Worm (Caenorhabditis elegans): Measurements from ENCODE around the gene sre-53.
"Not testable (repeated sequence)": the region's sequence is repeated elsewhere in the genome, so short reads cannot be mapped to it uniquely, and the experiment has no call there.

Gene sre-53

DNA sequence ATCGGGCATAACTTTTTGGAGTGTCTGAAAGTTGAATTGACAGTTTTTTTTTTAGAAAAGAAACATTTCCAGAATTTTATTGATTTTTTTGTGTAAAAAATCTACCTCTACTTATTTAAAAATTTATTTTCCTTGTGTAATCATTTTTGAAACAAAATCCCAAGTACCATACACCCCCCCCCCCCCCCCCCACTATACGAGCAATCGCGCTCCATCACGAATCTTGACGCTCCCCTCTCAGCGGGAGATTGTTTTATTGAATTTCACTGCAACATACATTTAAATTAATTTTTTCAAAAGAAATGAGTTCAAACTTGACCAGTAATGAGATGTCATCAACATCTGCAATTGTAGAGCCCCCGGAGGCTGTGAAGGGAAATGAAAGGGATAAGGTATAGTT is 16.4 kb upstream of the sre-53 start, which contains the start of gene sop-2:
sop-2 (plus strand) TSS at position 301 of the 400 bp plus-strand sequence.
- TF ChIP-seq W03F9.2 (tag; optimal IDR thresholded peaks at IDR 0.05) (no peak), dao-5 (tag; optimal IDR thresholded peaks at IDR 0.05) (no peak), him-1 (tag; optimal IDR thresholded peaks at IDR 0.05) (no peak)

DNA sequence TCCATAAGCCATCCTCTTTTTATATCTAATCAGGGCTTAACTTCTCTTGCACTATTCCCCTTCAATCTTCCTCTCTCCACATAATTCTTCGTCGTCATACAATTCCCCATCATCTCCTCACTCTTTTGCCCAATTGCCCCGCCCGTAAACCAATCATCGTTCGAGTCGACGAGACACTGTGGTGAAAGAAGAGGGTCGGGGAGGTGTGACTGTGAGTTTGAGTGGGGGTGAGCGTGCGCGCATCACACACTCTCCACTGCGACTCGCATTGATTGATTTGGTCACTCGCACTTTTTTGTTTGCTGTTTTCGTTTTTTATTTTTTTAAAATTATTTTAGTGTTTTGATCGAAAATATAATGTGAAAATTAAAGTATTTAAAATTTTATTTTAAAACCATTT is 15.9 kb upstream of the sre-53 start:
- TF ChIP-seq W03F9.2 (tag; optimal IDR thresholded peaks at IDR 0.05) (peak; percentile 44), dao-5 (tag; optimal IDR thresholded peaks at IDR 0.05) (no peak), him-1 (tag; optimal IDR thresholded peaks at IDR 0.05) (no peak)

DNA sequence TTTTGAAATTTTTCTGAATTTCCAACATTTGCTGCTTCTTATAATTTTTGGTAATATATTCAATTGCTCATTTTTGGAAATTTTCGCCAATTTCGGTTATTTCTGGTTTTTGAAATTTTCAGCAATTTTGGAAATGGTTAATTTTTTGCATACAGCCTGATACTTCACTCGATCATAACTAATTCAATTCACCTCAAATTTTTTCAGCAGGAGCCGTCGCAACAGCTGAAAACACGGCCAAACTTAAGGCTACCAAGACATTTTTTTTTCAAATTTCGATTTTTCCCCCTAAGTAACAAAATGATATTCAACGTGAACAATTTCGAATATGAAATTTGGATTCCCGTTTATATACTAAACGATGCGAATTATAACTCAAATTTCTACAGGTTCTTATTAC is 12.2 kb upstream of the sre-53 start, which contains the start of gene sre-52:
sre-52 (plus strand) TSS at position 301 of the 400 bp plus-strand sequence.
- no peak for TF ChIP-seq W03F9.2 (tag; optimal IDR thresholded peaks at IDR 0.05)
- no peak for TF ChIP-seq dao-5 (tag; optimal IDR thresholded peaks at IDR 0.05)
- no peak for TF ChIP-seq him-1 (tag; optimal IDR thresholded peaks at IDR 0.05)

DNA sequence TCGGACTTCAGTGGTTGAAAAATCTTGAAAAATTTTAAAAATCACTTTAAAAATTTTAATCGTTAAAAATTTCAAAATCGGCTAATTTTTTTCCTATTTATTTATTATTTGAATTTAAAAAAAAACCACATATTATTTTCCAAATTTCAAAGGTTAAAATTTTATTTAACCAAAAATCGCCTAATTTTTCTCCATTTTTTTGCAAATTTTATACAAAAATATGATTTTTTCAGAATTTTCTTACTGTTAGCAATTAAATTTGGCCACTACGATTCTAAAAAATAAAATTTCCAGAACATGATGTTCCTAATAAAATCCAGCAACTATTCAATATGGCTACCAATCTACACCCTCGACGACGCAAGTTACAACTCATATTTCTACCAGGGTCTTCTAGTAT is 9.4 kb upstream of the sre-53 start, which contains the start of gene sre-54:
sre-54 (plus strand) TSS at position 301 of the 400 bp plus-strand sequence.
- TF ChIP-seq W03F9.2 (tag; optimal IDR thresholded peaks at IDR 0.05), result no peak
- TF ChIP-seq dao-5 (tag; optimal IDR thresholded peaks at IDR 0.05), result no peak
- no peak for TF ChIP-seq him-1 (tag; optimal IDR thresholded peaks at IDR 0.05)

DNA sequence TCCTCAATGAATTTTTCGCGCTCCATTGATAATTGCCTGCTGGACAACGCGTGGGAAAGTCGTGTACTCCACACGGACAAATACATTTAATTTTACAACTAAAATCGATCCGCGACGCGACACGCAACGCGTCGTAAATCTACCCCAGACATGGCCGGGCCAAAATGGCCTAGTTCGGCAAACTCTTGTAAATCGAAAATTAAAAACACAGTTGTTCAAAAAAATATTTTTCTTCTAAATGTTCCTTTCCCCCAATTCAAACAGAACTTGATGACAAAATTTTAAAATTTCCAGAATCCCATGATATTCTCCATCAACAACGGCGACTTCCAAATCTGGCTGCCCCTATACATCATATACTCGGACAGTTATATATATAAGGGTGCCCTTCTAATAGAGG is 5.8 kb upstream of the sre-53 start, which contains the start of gene sre-55:
sre-55 (plus strand) TSS at position 301 of the 400 bp plus-strand sequence.
- TF ChIP-seq him-1 (tag; optimal IDR thresholded peaks at IDR 0.05) (no peak), W03F9.2 (tag; optimal IDR thresholded peaks at IDR 0.05) (no peak), dao-5 (tag; optimal IDR thresholded peaks at IDR 0.05) (no peak)

DNA sequence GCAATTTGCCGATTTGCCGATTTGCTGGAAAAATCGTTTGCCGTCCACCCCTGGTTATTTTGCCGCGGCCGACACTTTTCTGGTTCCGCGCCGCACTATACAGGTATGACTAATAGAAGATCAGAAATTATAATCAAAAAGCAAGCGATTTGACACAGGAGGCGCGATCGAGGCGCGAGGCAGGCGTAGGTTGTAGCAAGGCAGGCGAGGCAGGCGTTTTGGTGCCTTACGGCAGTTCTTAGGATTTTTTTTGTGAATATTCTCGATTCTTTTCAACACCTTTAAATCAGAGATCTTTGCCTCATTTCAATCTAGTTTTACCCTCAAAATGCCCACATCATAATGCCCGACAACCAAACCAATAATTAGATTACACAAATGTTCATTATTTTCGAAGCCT is 954 bp upstream of the sre-53 start, which contains the start of gene sre-56:
sre-56 (plus strand) TSS at position 301 of the 400 bp plus-strand sequence.
- TF ChIP-seq dao-5 (tag; optimal IDR thresholded peaks at IDR 0.05) (no peak), him-1 (tag; optimal IDR thresholded peaks at IDR 0.05) (no peak), W03F9.2 (tag; optimal IDR thresholded peaks at IDR 0.05) (no peak)

DNA sequence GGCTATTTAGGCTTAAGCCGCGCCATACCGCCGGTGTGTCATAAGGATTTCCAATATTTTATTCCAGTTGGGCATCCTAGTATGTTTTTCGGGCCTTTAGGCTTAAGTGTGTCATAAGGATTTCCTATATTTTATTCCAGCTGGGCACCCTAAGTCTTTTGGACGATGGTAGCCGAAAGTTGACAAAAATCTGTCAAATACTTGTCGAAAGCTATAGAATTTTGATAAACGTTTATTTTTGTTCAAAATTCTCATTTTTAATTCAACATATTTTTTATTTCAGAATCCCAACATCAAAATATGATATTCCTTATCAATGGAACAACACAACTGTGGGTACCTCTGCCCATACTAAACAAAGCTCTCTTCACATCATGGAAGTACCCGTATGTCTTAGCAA is 4.7 kb downstream of the sre-53 start, which contains the start of gene sre-49:
sre-49 (plus strand) TSS at position 301 of the 400 bp plus-strand sequence.
- TF ChIP-seq dao-5, him-1, W03F9.2 (tag; optimal IDR thresholded peaks at IDR 0.05): not testable (repeated sequence)

DNA sequence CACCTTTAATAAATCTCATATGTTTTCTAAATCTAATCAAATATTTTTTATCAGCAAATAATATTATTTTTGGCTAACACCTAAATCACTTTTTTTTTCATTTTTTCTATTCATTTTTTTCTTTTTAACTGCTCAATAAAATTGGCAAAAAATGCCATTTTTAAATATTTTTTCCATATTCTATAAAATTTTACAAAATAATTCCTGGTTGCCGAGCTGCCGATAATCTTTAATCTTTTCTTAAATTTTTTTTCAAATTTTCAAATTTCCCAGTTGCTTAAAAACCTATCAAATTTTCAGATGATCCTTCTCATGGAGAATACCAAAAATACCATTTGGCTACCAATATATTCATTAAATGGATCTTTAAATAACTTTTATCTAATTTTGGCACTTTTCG is 11.6 kb downstream of the sre-53 start, which contains the start of gene sre-51:
sre-51 (plus strand) TSS at position 301 of the 400 bp plus-strand sequence.
- no peak for TF ChIP-seq dao-5 (tag; optimal IDR thresholded peaks at IDR 0.05)
- no peak for TF ChIP-seq W03F9.2 (tag; optimal IDR thresholded peaks at IDR 0.05)
- no peak for TF ChIP-seq him-1 (tag; optimal IDR thresholded peaks at IDR 0.05)

DNA sequence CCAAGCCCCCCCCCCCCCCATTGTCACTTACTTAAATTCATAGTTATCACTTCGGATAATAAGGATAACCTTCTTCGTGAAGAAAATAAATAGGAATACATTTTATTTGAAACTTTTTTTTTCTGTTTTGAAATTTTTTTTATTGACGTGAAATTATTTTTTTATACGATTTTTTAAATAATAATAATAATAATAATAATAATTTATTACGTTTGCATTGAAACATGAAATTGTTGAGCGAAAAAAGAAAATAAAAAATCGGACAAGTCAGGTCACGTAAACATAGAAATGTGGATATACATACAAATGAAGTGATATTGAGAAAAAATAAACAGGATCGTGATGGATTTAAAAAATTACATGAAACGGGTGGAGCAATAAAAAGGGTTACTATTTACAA is 13.6 kb downstream of the sre-53 start, which contains the start of gene C50E10.2:
C50E10.2 (minus strand) TSS at position 101 of the 400 bp plus-strand sequence.
- TF ChIP-seq dao-5 (tag; optimal IDR thresholded peaks at IDR 0.05) (no peak), W03F9.2 (tag; optimal IDR thresholded peaks at IDR 0.05) (no peak), him-1 (tag; optimal IDR thresholded peaks at IDR 0.05) (no peak)

DNA sequence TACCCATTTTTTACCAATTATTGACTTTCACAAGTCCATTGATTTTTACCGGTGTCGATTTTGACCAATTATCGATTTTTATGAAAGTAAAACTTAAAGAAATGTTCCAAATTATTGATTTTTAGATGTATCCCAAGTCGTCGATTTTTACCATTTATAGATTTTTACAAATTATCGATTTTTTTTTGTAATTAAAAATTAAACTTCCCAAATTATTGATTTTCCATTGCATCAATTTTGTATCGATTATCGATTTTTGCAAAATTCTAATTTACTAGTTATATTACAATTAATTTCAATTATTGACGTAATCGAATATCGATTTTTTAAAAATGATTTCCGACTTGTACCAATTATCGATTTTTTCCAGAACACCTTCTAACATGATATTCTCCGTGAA is 20.1 kb downstream of the sre-53 start, which contains the start of gene sre-50:
sre-50 (plus strand) TSS at position 384 of the 400 bp plus-strand sequence.
- TF ChIP-seq him-1 (tag; optimal IDR thresholded peaks at IDR 0.05) (no peak), W03F9.2 (tag; optimal IDR thresholded peaks at IDR 0.05) (no peak), dao-5 (tag; optimal IDR thresholded peaks at IDR 0.05) (no peak)

DNA sequence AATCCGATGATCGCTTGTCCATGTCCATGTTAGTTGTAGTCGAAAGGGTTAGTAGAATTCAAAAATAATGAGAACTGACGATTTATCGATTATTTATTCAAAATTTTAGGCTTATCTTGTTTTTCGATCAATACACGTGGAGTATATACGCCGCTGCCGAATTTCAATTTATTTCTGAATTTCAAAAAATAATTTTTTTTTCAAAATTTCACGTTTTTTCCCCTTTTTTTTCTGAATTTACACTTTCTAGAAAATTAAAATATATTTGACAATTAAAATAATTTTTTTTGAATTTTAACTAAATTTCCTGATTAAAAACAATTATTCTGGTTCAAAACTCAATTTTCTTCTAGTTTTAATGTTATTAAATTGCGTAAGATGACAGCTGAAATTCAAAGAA is 20.9 kb downstream of the sre-53 start, which contains the start of gene C50E10.1:
C50E10.1 (minus strand) TSS at position 101 of the 400 bp plus-strand sequence.
- TF ChIP-seq dao-5 (tag; optimal IDR thresholded peaks at IDR 0.05), result no peak
- TF ChIP-seq him-1 (tag; optimal IDR thresholded peaks at IDR 0.05), result no peak
- no peak for TF ChIP-seq W03F9.2 (tag; optimal IDR thresholded peaks at IDR 0.05)

DNA sequence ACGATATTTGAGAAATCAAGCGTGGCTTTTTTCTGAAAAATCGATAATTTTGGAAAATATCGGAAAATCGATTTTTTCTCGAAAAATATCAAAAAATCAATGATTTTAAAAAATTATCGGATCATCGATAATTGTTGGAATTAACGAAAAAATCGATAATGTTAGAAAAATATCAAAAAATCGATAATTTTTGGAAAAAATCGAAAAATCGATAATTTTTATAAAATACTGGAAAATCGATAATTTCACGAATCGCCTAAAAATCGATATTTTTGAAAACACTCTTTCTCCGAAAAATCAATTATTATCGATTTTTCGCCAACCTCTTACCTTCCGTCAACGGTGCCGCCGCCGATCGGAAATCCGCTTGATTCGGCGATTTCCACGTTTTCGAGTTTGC is 22.0 kb downstream of the sre-53 start:
- TF ChIP-seq dao-5 (tag; optimal IDR thresholded peaks at IDR 0.05), result no peak
- TF ChIP-seq him-1 (tag; optimal IDR thresholded peaks at IDR 0.05), result no peak
- TF ChIP-seq W03F9.2 (tag; optimal IDR thresholded peaks at IDR 0.05), result no peak

DNA sequence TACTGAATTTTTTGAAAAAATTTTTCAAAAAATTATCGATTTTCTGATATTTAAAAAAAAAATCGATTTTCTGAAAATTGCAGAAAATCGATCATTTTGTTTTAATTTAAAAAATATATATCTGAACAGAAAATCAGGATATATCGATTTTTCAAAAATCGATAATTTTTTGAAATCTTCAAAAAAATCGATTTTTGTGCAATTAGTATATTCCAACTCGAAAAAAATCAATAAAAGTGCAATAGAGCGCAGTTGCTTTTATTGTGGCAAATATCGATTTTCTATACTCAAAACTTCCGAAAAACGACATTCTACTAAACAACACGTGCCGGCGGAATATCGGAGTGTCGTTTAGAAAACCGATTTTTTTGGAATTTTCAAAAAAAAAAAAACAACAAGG is 22.5 kb downstream of the sre-53 start:
- no peak for TF ChIP-seq him-1 (tag; optimal IDR thresholded peaks at IDR 0.05)
- TF ChIP-seq dao-5 (tag; optimal IDR thresholded peaks at IDR 0.05), result no peak
- TF ChIP-seq W03F9.2 (tag; optimal IDR thresholded peaks at IDR 0.05), result no peak

DNA sequence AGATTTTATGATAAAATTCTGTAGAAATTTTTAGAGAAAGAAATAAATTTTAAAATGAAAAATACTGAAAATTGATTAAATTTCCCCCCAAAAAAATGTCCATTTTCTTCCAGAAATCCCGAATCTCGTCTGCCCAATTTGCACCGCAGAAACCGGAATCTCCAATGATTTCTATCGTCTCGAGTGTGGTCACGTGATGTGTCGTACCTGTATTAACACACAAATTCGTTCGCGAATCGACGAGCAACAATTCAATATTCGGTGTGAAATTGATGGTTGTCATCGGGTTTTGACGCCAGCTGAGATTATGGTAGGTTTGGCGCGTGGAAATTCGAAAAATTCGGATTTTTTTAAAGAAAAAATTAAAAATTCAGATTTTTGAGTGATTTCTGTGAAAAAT is 26.6 kb downstream of the sre-53 start:
- TF ChIP-seq W03F9.2 (tag; optimal IDR thresholded peaks at IDR 0.05) (no peak), him-1 (tag; optimal IDR thresholded peaks at IDR 0.05) (no peak), dao-5 (tag; optimal IDR thresholded peaks at IDR 0.05) (no peak)

DNA sequence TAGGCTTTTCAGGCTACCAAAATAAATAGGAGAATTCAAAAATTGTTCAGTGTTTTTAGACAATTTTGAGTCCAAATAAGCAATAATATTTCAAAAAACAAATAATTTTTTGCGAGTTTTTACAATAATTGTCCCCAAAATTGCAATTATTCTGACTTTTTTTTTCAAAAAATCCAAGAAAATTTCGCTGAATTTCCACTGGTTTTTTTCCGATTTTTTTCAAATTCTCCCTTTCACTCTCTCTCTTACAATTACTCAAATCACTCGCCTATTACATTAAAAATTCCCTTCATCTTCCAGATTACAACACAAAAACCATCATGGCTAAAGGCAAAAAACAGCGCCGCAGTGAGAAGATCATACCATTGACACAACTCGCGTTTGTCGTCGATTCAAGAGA is 34.1 kb downstream of the sre-53 start, which contains the start of gene Y57A10A.31:
Y57A10A.31 (plus strand) TSS at position 301 of the 400 bp plus-strand sequence.
- no peak for TF ChIP-seq W03F9.2 (tag; optimal IDR thresholded peaks at IDR 0.05)
- TF ChIP-seq him-1 (tag; optimal IDR thresholded peaks at IDR 0.05), result no peak
- no peak for TF ChIP-seq dao-5 (tag; optimal IDR thresholded peaks at IDR 0.05)
